Worm (Caenorhabditis elegans): ENCODE results near the gene mrps-9.

Gene mrps-9

DNA sequence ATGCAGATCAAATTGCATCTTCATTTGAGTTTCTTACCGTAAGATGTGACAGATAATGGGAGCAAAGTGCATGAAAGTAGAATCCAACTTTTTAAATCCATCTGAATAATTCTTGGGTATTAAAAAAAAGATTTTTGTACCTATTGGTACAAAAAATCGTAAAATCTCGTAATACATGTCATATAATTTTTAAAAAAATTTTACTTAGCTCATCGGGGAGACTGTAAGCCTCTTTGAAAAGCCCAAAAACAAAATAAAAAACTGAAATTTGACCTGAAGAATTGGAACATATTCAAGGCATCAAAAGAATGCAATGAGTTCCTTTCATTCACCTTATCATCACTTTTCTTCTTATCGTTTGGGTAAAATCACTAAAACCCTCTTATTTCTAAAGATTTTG lies 10.0 kb downstream of the mrps-9 start, which contains the start of gene clec-160:
Gene clec-160 (minus strand): TSS at position 101 of the 400 bp plus-strand sequence.
- no peak for TF ChIP-seq sdc-2 (tag; optimal IDR thresholded peaks at IDR 0.05)
- no peak for TF ChIP-seq ceh-18 (tag; optimal IDR thresholded peaks at IDR 0.05)
- no peak for TF ChIP-seq C38D4.7 (GFP tag; optimal IDR thresholded peaks at IDR 0.05)

DNA sequence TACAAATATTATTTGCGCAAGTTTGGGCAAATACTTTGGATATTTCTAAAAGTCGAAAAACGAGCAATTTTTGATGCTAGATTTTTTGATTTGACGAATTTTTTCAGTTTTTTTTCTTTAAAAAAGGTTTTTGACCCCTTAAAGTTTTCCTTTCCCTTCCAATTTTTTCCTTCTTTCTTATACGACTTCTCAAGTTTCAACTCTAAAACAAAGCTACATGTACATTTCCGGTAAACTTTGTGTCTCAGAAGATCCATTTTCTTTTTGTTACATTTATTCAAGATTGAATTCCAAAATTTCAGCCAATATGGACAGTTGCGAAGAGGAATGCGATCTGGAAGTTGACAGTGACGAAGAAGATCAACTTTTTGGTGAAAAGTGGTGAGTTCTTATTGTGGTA lies 12.9 kb downstream of the mrps-9 start, which contains the start of gene mig-10:
Gene mig-10 (plus strand): TSS at position 301 of the 400 bp plus-strand sequence.
- TF ChIP-seq lin-11 (tag; optimal IDR thresholded peaks at IDR 0.05) (no peak), ceh-30 (tag; optimal IDR thresholded peaks at IDR 0.05) (no peak), fkh-6 (tag; optimal IDR thresholded peaks at IDR 0.05) (no peak), zip-5 (tag; optimal IDR thresholded peaks at IDR 0.05) (no peak), ceh-18 (tag; optimal IDR thresholded peaks at IDR 0.05) (no peak), pqm-1 (tag; optimal IDR thresholded peaks at IDR 0.05) (no peak), pax-1 (tag; optimal IDR thresholded peaks at IDR 0.05) (no peak), ceh-2 (tag; optimal IDR thresholded peaks at IDR 0.05) (no peak), ceh-24 (tag; optimal IDR thresholded peaks at IDR 0.05) (no peak), pat-9 (tag; optimal IDR thresholded peaks at IDR 0.05) (no peak), pha-2 (tag; optimal IDR thresholded peaks at IDR 0.05) (no peak), C08G9.2 (tag; optimal IDR thresholded peaks at IDR 0.05) (no peak), elt-2 (tag; optimal IDR thresholded peaks at IDR 0.05) (no peak), ceh-34 (tag; optimal IDR thresholded peaks at IDR 0.05) (no peak), eyg-1 (tag; optimal IDR thresholded peaks at IDR 0.05) (no peak), sox-2 (GFP tag; IDR thresholded peaks at IDR 0.05) (no peak), rnt-1 (tag; optimal IDR thresholded peaks at IDR 0.05) (no peak), unc-42 (tag; optimal IDR thresholded peaks at IDR 0.05) (no peak), ceh-9 (tag; optimal IDR thresholded peaks at IDR 0.05) (no peak), madf-2 (tag; optimal IDR thresholded peaks at IDR 0.05) (no peak)

DNA sequence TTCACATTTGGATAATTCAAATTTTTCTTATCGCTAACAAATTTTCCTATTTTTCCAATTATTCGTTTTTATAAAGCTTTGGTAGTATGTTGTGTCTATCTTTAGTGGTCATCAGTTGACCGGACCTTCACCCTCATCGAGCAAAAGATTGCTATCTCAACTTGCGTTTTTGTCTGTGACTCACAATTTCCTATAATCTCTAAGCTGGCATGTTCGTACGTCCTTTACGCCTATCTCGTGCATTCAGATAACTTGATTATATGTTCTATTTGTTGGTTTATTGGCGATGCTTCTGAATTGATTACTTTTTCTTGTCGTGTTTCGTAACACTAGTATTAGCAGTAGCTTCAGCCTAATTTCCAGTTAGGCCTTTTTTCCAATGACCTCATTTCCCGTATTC lies 13.7 kb downstream of the mrps-9 start:
- TF ChIP-seq rnt-1 (tag; optimal IDR thresholded peaks at IDR 0.05) (no peak), elt-2 (tag; optimal IDR thresholded peaks at IDR 0.05) (peak; percentile 21), unc-55 (GFP tag; optimal IDR thresholded peaks at IDR 0.05) (peak; percentile 19), fkh-6 (tag; optimal IDR thresholded peaks at IDR 0.05) (no peak), unc-42 (tag; optimal IDR thresholded peaks at IDR 0.05) (peak; percentile 55)

DNA sequence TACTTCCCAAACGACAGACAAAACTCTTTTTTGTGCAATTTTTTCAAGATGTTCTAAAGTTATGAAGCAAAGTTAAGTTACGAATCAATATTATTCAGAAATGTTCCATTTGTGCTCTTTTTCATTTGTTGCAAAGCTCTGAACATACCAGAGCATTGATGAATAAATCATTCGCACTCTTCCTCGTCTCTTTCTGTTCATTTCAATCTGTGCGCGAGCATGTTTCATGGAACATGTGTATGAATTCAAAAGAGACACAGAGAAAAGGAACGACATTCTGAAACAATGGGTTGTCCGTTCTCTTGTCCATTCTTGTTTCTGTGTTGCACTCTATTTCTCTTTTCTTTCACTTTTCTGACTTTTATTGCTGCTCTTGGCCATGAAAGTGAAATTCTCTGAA lies 14.5 kb downstream of the mrps-9 start:
- no peak for TF ChIP-seq fax-1 (tag; optimal IDR thresholded peaks at IDR 0.05)
- TF ChIP-seq dmd-4 (tag; optimal IDR thresholded peaks at IDR 0.05; ENCODE audit: borderline replicate concordance), result no peak
- no peak for TF ChIP-seq madf-2 (tag; optimal IDR thresholded peaks at IDR 0.05)
- no peak for TF ChIP-seq unc-3 (GFP tag; conservative IDR thresholded peaks at IDR 0.05)
- TF ChIP-seq unc-3 (tag; optimal IDR thresholded peaks at IDR 0.05), result no peak
- TF ChIP-seq hlh-6 (tag; optimal IDR thresholded peaks at IDR 0.05), result no peak
- TF ChIP-seq ceh-31 (tag; optimal IDR thresholded peaks at IDR 0.05), result peak; percentile 11

DNA sequence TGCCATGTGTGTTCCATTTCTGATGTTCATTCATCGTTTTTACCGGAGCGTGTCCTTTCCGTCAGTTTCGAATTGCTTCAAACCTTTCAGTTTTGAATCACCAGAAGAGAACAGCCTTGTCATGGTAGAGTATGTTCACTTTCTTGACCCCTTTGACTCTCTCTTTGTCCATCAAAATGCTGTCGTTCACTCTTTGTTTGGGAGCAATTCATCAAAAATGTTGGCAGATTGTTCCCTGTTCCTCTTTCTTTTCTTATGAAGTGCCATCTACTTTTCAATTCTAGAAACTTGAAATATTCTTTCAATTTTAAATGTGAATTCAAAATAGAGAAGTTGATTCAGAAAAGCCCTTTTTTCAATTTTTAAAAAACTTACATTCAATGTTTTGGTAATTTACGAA lies 15.4 kb downstream of the mrps-9 start:
- TF ChIP-seq Y22D7AL.16 (tag; optimal IDR thresholded peaks at IDR 0.05), result no peak
- no peak for TF ChIP-seq K09A11.1 (tag; optimal IDR thresholded peaks at IDR 0.05; ENCODE audit: insufficient read depth)
- no peak for TF ChIP-seq sox-2 (GFP tag; IDR thresholded peaks at IDR 0.05)
- no peak for TF ChIP-seq ceh-34 (tag; optimal IDR thresholded peaks at IDR 0.05)
- TF ChIP-seq nhr-11 (tag; optimal IDR thresholded peaks at IDR 0.05), result no peak
- TF ChIP-seq dve-1 (tag; optimal IDR thresholded peaks at IDR 0.05), result no peak
- TF ChIP-seq lin-11 (tag; optimal IDR thresholded peaks at IDR 0.05), result no peak
- TF ChIP-seq elt-2 (tag; optimal IDR thresholded peaks at IDR 0.05), result no peak
- no peak for TF ChIP-seq fkh-6 (tag; optimal IDR thresholded peaks at IDR 0.05)
- no peak for TF ChIP-seq hlh-15 (tag; optimal IDR thresholded peaks at IDR 0.05)
- TF ChIP-seq ref-2 (tag; optimal IDR thresholded peaks at IDR 0.05), result no peak
- no peak for TF ChIP-seq pros-1 (tag; optimal IDR thresholded peaks at IDR 0.05)
- TF ChIP-seq ceh-45 (GFP tag; IDR thresholded peaks at IDR 0.05), result no peak
- TF ChIP-seq ama-1 (optimal IDR thresholded peaks at IDR 0.05), result no peak
- TF ChIP-seq pha-4 (tag; optimal IDR thresholded peaks at IDR 0.05), result no peak
- TF ChIP-seq ceh-24 (tag; optimal IDR thresholded peaks at IDR 0.05), result no peak
- TF ChIP-seq rnt-1 (tag; optimal IDR thresholded peaks at IDR 0.05), result no peak
- TF ChIP-seq lim-6 (tag; optimal IDR thresholded peaks at IDR 0.05), result no peak
- no peak for TF ChIP-seq ttx-3 (tag; optimal IDR thresholded peaks at IDR 0.05)
